Fruit fly (Drosophila melanogaster) whole organism, embryonic: ENCODE measurements around the gene Obp99b.

Experiments
- CG15011 ChIP-seq: fragments of 200-800 bp; sonication (Bioruptor generic); optimal IDR thresholded peaks from 3 replicates; lab custom pipeline; 2018; ENCODE audit warnings: missing biosample characterization, mild to moderate bottlenecking, missing genetic modification characterization
- CG17912 ChIP-seq: fragments of 200-800 bp; sonication (Bioruptor generic); optimal IDR thresholded peaks from 2 replicates; lab custom pipeline; 2018; ENCODE audit warnings: missing biosample characterization, mild to moderate bottlenecking, missing genetic modification characterization
- Gug ChIP-seq: fragments of 200-800 bp; sonication (Bioruptor generic); IDR thresholded peaks from 4 replicates; pipeline ENCODE4 v1.3.6; 2022; ENCODE audit warnings: missing biosample characterization, missing genetic modification characterization
- Hmx ChIP-seq: fragments of 200-800 bp; sonication (Bioruptor generic); optimal IDR thresholded peaks from 2 replicates; lab custom pipeline; 2016; ENCODE audit warnings: missing biosample characterization, missing genetic modification characterization
- cas ChIP-seq: fragments of 200-800 bp; sonication (Bioruptor generic); IDR thresholded peaks from 2 replicates; pipeline ENCODE4 v1.3.6; 2022; ENCODE audit warnings: missing biosample characterization, missing genetic modification characterization
- kay ChIP-seq: fragments of 200-800 bp; sonication (Bioruptor generic); optimal IDR thresholded peaks from 2 replicates; lab custom pipeline; 2016; ENCODE audit warnings: missing biosample characterization, missing genetic modification characterization

dm6 chr3R:29749304-29750066, 32.8 kb upstream of the Obp99b start:
- TF ChIP-seq kay (GFP tag; lab: Kevin White, UChicago) (no peak), Gug (no peak), Hmx (GFP tag; lab: Kevin White, UChicago) (no peak), cas (GFP tag; lab: Robert Waterston, UW) (no peak), CG15011 (no peak), CG17912 (GFP tag; lab: Kevin White, UChicago) (no peak)
